Fruit fly (Drosophila melanogaster) whole organism, prepupa: ENCODE results near the gene ppk7.
A peak's percentile ranks its signal among the peaks of the same experiment; 100 is the strongest.

ENCODE experiments used
- CG10631 ChIP-seq: fragments of 200-800 bp; sonication (Bioruptor generic); optimal IDR thresholded peaks from 2 replicates; lab custom pipeline; 2016; ENCODE audit warnings: missing biosample characterization, missing genetic modification characterization
- CG11902 ChIP-seq: fragments of 200-800 bp; sonication (Bioruptor generic); optimal IDR thresholded peaks from 3 replicates; lab custom pipeline; 2016; ENCODE audit warnings: missing biosample characterization, missing genetic modification characterization
- CG15336 ChIP-seq: fragments of 200-800 bp; sonication (Bioruptor generic); IDR thresholded peaks from 2 replicates; pipeline ENCODE4 v1.3.6; 2022; ENCODE audit warnings: missing biosample characterization, missing genetic modification characterization
- CG1621 ChIP-seq: fragments of 200-800 bp; sonication (Bioruptor generic); optimal IDR thresholded peaks from 3 replicates; lab custom pipeline; 2018; ENCODE audit warnings: missing biosample characterization, mild to moderate bottlenecking, missing genetic modification characterization
- CG3032 ChIP-seq: fragments of 200-800 bp; optimal IDR thresholded peaks from 2 replicates; lab custom pipeline; 2019; ENCODE audit warnings: missing biosample characterization, mild to moderate bottlenecking, missing genetic modification characterization, moderate library complexity
- CG31627 ChIP-seq: fragments of 200-800 bp; sonication (Bioruptor generic); optimal IDR thresholded peaks from 3 replicates; lab custom pipeline; 2016; ENCODE audit warnings: missing biosample characterization, missing genetic modification characterization
- CG3919 ChIP-seq: fragments of 200-800 bp; sonication (Bioruptor generic); optimal IDR thresholded peaks from 3 replicates; lab custom pipeline; 2016; ENCODE audit warnings: missing biosample characterization, missing genetic modification characterization
- CG6163 ChIP-seq: fragments of 200-800 bp; sonication (Bioruptor generic); IDR thresholded peaks from 3 replicates; pipeline ENCODE4 v1.3.6; 2022; ENCODE audit warnings: missing biosample characterization, missing genetic modification characterization
- CG6276 ChIP-seq: fragments of 200-800 bp; sonication (Bioruptor generic); optimal IDR thresholded peaks from 2 replicates; lab custom pipeline; 2017; ENCODE audit warnings: missing biosample characterization, mild to moderate bottlenecking, missing genetic modification characterization
- CG6792 ChIP-seq: fragments of 200-800 bp; sonication (Bioruptor generic); optimal IDR thresholded peaks from 3 replicates; lab custom pipeline; 2016; ENCODE audit warnings: missing biosample characterization, missing genetic modification characterization
- CG6808 ChIP-seq: fragments of 200-800 bp; sonication (Bioruptor generic); optimal IDR thresholded peaks from 3 replicates; lab custom pipeline; 2017; ENCODE audit warnings: missing biosample characterization, missing genetic modification characterization, mild to moderate bottlenecking, moderate library complexity, missing genetic modification reagents
- CG6854 ChIP-seq: fragments of 200-800 bp; sonication (Bioruptor generic); optimal IDR thresholded peaks from 2 replicates; lab custom pipeline; 2017; ENCODE audit warnings: missing biosample characterization, mild to moderate bottlenecking, missing genetic modification characterization
- CG7368 ChIP-seq: fragments of 200-800 bp; sonication (Bioruptor generic); optimal IDR thresholded peaks from 3 replicates; lab custom pipeline; 2016; ENCODE audit warnings: missing biosample characterization, missing genetic modification characterization
- CG9139 ChIP-seq: fragments of 200-800 bp; sonication (Bioruptor generic); optimal IDR thresholded peaks from 3 replicates; lab custom pipeline; 2017; ENCODE audit warnings: missing biosample characterization, mild to moderate bottlenecking, missing genetic modification characterization
- Eip75B ChIP-seq: fragments of 200-800 bp; sonication (Bioruptor generic); optimal IDR thresholded peaks from 3 replicates; lab custom pipeline; 2016; ENCODE audit warnings: missing biosample characterization, missing genetic modification characterization
- Eip78C ChIP-seq: fragments of 200-800 bp; sonication (Bioruptor generic); peaks from one replicate; lab custom pipeline; 2016; ENCODE audit warnings: missing biosample characterization, missing genetic modification characterization
- Eip93F ChIP-seq: fragments of 200-800 bp; sonication (Bioruptor generic); optimal IDR thresholded peaks from 2 replicates; lab custom pipeline; 2016; ENCODE audit warnings: missing biosample characterization, mild to moderate bottlenecking, missing genetic modification characterization
- Ets21C ChIP-seq: fragments of 200-800 bp; sonication (Bioruptor generic); optimal IDR thresholded peaks from 3 replicates; lab custom pipeline; 2016; ENCODE audit warnings: missing biosample characterization, missing genetic modification characterization
- Hr39 ChIP-seq: fragments of 200-800 bp; sonication (Bioruptor generic); optimal IDR thresholded peaks from 2 replicates; lab custom pipeline; 2016; ENCODE audit warnings: missing biosample characterization, missing genetic modification characterization
- Lpt ChIP-seq: fragments of 200-800 bp; sonication (Bioruptor generic); optimal IDR thresholded peaks from 3 replicates; lab custom pipeline; 2016; ENCODE audit warnings: missing biosample characterization, missing genetic modification characterization
- OdsH ChIP-seq: fragments of 200-800 bp; sonication (Bioruptor generic); optimal IDR thresholded peaks from 3 replicates; lab custom pipeline; 2016; ENCODE audit warnings: missing biosample characterization, missing genetic modification characterization
- Smox ChIP-seq: fragments of 200-800 bp; sonication (Bioruptor generic); optimal IDR thresholded peaks from 3 replicates; lab custom pipeline; 2016; ENCODE audit warnings: missing biosample characterization, missing genetic modification characterization
- Sox102F ChIP-seq: fragments of 200-800 bp; sonication (Bioruptor generic); optimal IDR thresholded peaks from 2 replicates; lab custom pipeline; 2016; ENCODE audit warnings: missing biosample characterization, mild to moderate bottlenecking, missing genetic modification characterization
- Sox14 ChIP-seq: fragments of 200-800 bp; sonication (Bioruptor generic); optimal IDR thresholded peaks from 3 replicates; lab custom pipeline; 2016; ENCODE audit warnings: missing biosample characterization, missing genetic modification characterization
- acj6 ChIP-seq: fragments of 200-800 bp; sonication (Bioruptor generic); optimal IDR thresholded peaks from 3 replicates; lab custom pipeline; 2016; ENCODE audit warnings: missing biosample characterization, missing genetic modification characterization
- cyc ChIP-seq: fragments of 200-800 bp; sonication (Bioruptor generic); optimal IDR thresholded peaks from 3 replicates; lab custom pipeline; 2016; ENCODE audit warnings: missing biosample characterization, missing genetic modification characterization
- eg ChIP-seq: fragments of 200-800 bp; sonication (Bioruptor generic); IDR thresholded peaks from 3 replicates; pipeline ENCODE4 v1.3.6; 2022; ENCODE audit warnings: missing biosample characterization, missing genetic modification characterization
- esn ChIP-seq: fragments of 200-800 bp; sonication (Bioruptor generic); optimal IDR thresholded peaks from 2 replicates; lab custom pipeline; 2016; ENCODE audit warnings: missing biosample characterization, mild to moderate bottlenecking, missing genetic modification characterization, moderate library complexity
- fd85E ChIP-seq: fragments of 200-800 bp; sonication (Bioruptor generic); optimal IDR thresholded peaks from 3 replicates; lab custom pipeline; 2016; ENCODE audit warnings: missing biosample characterization, missing genetic modification characterization
- fkh ChIP-seq: fragments of 200-800 bp; sonication (Bioruptor generic); optimal IDR thresholded peaks from 3 replicates; lab custom pipeline; 2017; ENCODE audit warnings: missing biosample characterization, mild to moderate bottlenecking, missing genetic modification characterization, moderate library complexity
- lz ChIP-seq: fragments of 200-800 bp; sonication (Bioruptor generic); optimal IDR thresholded peaks from 3 replicates; lab custom pipeline; 2016; ENCODE audit warnings: missing biosample characterization, missing genetic modification characterization
- topi ChIP-seq: fragments of 200-800 bp; sonication (Bioruptor generic); optimal IDR thresholded peaks from 3 replicates; lab custom pipeline; 2016; ENCODE audit warnings: missing biosample characterization, missing genetic modification characterization
- vri ChIP-seq: fragments of 200-800 bp; sonication (Bioruptor generic); optimal IDR thresholded peaks from 3 replicates; lab custom pipeline; 2016; ENCODE audit warnings: missing biosample characterization, mild to moderate bottlenecking, missing genetic modification characterization

The ppk7 gene

DNA sequence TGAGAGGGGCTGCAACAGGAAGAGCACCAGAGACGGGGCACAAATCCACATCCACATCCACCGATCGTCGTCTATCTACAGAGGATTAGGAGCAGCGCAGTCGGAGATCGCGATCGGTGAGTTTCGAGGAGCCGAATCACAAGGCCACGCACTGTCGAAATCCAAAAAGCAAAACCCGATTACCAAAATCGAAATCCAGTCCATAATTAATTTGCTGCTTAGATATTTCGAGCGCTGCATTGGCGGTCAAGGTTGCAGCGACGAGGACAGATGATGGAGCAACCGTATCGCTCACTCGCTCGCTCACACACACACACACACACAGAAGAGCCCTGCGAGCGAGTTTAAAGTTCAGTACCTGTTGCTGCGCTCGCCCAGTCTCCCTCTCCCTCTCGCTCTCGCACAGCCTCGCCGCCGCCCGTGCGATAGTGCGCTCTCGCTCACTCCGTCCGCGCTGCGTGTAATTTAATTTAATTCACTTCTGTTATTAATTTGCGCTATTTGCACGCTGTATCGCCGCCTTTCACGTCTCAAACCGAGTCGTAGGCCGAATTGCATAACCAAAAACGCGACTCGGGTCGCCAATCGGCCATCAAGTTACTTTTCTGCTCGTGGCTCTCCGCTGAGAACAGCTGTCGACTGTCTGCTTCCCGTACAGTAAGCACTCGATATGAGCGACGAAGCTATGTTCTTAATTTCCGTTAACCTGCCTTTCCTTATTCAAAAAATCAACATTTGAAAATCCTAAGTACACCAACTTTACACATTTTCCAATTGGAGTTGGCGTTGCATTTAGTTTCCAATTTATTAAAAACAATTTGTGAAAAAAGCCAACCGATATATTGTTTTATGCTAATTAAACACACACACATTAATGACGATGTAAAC is 14.9 kb downstream of the ppk7 start (continued):
- peak; percentile 32 for TF ChIP-seq CG10631 (GFP tag; lab: Kevin White, UChicago)
- no peak for TF ChIP-seq CG7368
- peak; percentile 62 for TF ChIP-seq CG6854 (GFP tag; lab: Kevin White, UChicago)
- TF ChIP-seq CG6792 (GFP tag; lab: Kevin White, UChicago), result peak; percentile 26
- TF ChIP-seq Smox (GFP tag; lab: Kevin White, UChicago), result no peak
- TF ChIP-seq lz (GFP tag; lab: Kevin White, UChicago), result peak; percentile 54
- peak; percentile 28 for TF ChIP-seq CG1621 (tag; lab: Kevin White, UChicago)
- TF ChIP-seq CG6808 (GFP tag; lab: Kevin White, UChicago), result peak; percentile 74
- peak; percentile 42 for TF ChIP-seq acj6 (GFP tag; lab: Kevin White, UChicago)
- peak; percentile 37; the same call in 1 of the 3 replicates for TF ChIP-seq CG6163 (GFP tag; lab: Robert Waterston, UW)

DNA sequence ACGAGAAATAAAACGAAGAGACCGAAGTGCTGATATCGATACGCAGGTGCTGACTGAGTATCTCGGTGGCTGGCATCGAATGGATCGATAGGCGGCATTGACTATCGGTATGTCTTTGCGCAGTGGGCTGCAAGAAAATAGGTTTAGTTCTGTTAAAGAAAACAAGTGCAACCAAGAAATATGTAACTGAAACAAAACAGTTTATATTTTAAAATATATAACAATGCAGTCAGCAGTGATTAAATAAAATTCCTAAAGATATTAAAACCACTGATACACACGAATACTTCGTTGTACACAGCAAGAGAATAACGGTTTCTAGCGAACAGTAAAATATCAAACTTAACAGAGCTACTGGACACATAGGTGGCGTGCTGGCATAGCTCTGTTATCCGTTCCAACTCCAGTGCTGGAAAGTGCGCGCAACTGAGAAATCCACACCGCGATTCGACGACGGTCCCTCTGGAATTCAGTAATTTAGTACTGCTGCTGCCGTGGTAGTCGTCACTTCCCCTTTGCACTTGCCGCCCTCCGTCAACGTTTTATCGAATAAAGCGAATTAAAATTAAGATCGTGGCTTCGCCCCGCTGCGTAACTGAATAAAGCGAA is 15.7 kb downstream of the ppk7 start, which contains the start of the genes Pez and Cpr:
Pez (minus strand) TSS at position 305 of the 609 bp plus-strand sequence.
Cpr (plus strand) TSS at position 470 of the 609 bp plus-strand sequence.
- TF ChIP-seq Hr39 (GFP tag; lab: Kevin White, UChicago) (no peak), CG31627 (GFP tag; lab: Kevin White, UChicago) (peak; percentile 26), Eip78C (GFP tag; lab: Kevin White, UChicago) (peak; percentile 47), topi (GFP tag; lab: Kevin White, UChicago) (peak; percentile 23), cyc (peak; percentile 21), esn (GFP tag; lab: Kevin White, UChicago) (peak; percentile 25), eg (peak; percentile 56; the same call in 1 of the 3 replicates), CG9139 (GFP tag; lab: Kevin White, UChicago) (no peak), Eip93F (peak; percentile 7), lz (GFP tag; lab: Kevin White, UChicago) (peak; percentile 24), Sox14 (GFP tag; lab: Kevin White, UChicago) (peak; percentile 28), Lpt (GFP tag; lab: Kevin White, UChicago) (no peak), vri (GFP tag; lab: Kevin White, UChicago) (peak; percentile 33), CG6163 (GFP tag; lab: Robert Waterston, UW) (peak; percentile 47), fd85E (GFP tag; lab: Kevin White, UChicago) (no peak), CG15336 (GFP tag; lab: Robert Waterston, UW) (0 out of 2 replicates have a peak, but pooled peaks have one; percentile 6)

DNA sequence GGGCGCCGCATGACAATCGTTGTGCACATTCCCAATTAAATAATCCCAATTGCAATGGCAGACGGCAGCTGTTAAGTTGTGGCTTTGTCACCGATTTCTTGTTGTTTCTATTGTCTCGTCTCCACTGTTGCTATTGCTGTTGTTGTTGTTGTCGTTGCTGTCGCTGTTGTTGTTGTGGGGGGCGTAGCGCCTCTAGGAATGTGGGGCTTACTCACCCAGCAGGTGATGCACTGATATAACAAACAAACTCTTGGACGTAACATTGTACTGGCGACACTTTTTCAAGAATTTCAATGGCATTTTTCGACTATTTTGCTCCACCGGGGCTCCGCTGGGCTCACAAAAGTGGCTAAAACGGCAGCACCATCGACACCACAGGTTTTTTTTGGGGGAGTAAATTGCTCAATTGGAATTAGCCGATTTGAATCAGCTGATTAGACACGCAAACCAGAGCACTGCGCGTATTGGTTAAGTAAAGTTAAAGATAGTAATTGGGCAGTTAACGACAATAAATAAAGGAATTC is 16.2 kb downstream of the ppk7 start:
- no peak for TF ChIP-seq CG11902
- TF ChIP-seq CG6276, result no peak
- TF ChIP-seq CG3919 (GFP tag; lab: Kevin White, UChicago), result no peak
- no peak for TF ChIP-seq topi (GFP tag; lab: Kevin White, UChicago)
- TF ChIP-seq Eip75B (GFP tag; lab: Kevin White, UChicago), result no peak
- no peak for TF ChIP-seq Lpt (GFP tag; lab: Kevin White, UChicago)
- TF ChIP-seq Ets21C (GFP tag; lab: Kevin White, UChicago), result no peak
- no peak for TF ChIP-seq CG15336 (GFP tag; lab: Robert Waterston, UW)
- no peak for TF ChIP-seq fkh (GFP tag; lab: Kevin White, UChicago)
- no peak for TF ChIP-seq CG10631 (GFP tag; lab: Kevin White, UChicago)
- no peak for TF ChIP-seq fd85E (GFP tag; lab: Kevin White, UChicago)
- TF ChIP-seq OdsH, result no peak
- no peak for TF ChIP-seq eg
- TF ChIP-seq CG3032 (tag; lab: Kevin White, UChicago), result no peak
- TF ChIP-seq Sox102F (GFP tag; lab: Kevin White, UChicago), result no peak
- TF ChIP-seq CG6163 (GFP tag; lab: Robert Waterston, UW), result no peak
